Worm (Caenorhabditis elegans) whole organism, L4 larva: ENCODE results near the gene snb-5.
A peak's percentile ranks its signal among the peaks of the same experiment; 100 is the strongest.

ENCODE experiments used
- F10B5.3 ChIP-seq: sonication (generic microtip); optimal IDR thresholded peaks from 2 replicates; lab custom pipeline; 2016; ENCODE audit warnings: mild to moderate bottlenecking, missing genetic modification characterization, missing compliant biosample characterization
- F26F4.8 ChIP-seq: fragments of 200-800 bp; sonication (Bioruptor generic); conservative IDR thresholded peaks from 2 replicates; pipeline ENCODE4 v1.3.6; 2022; ENCODE audit warnings: missing genetic modification characterization, missing compliant biosample characterization
- F44E2.7 ChIP-seq: fragments of 200-800 bp; sonication (Bioruptor generic); IDR thresholded peaks from 2 replicates; pipeline ENCODE4 v2.1.2; 2022; ENCODE audit warnings: missing genetic modification characterization, missing compliant biosample characterization
- R02D3.7 ChIP-seq: fragments of 150-350 bp; sonication (generic microtip); optimal IDR thresholded peaks from 3 replicates; lab custom pipeline; 2014; ENCODE audit warnings: missing biosample characterization, missing genetic modification characterization
- T20F7.1 ChIP-seq: fragments of 200-800 bp; sonication (Bioruptor generic); optimal IDR thresholded peaks from 2 replicates; lab custom pipeline; 2018; ENCODE audit warnings: mild to moderate bottlenecking, missing genetic modification characterization, missing compliant biosample characterization
- T26A8.4 ChIP-seq: fragments of 200-800 bp; sonication (Bioruptor generic); IDR thresholded peaks from 2 replicates; pipeline ENCODE4 v1.3.6; 2022; ENCODE audit warnings: missing genetic modification characterization, missing compliant biosample characterization
- Y5F2A.4 ChIP-seq: fragments of 200-800 bp; sonication (Bioruptor generic); optimal IDR thresholded peaks from 2 replicates; lab custom pipeline; 2018; ENCODE audit warnings: mild to moderate bottlenecking, missing genetic modification characterization, missing compliant biosample characterization
- ZK337.2 ChIP-seq: fragments of 200-800 bp; sonication (Bioruptor generic); IDR thresholded peaks from 2 replicates; pipeline ENCODE4 v1.3.6; 2022; ENCODE audit warnings: missing genetic modification reagents, missing genetic modification characterization, missing compliant biosample characterization
- arid-1 ChIP-seq: fragments of 200-800 bp; sonication (Bioruptor generic); conservative IDR thresholded peaks from 2 replicates; pipeline ENCODE4 v1.3.6; 2022; ENCODE audit warnings: missing genetic modification reagents, missing genetic modification characterization, missing compliant biosample characterization
- ceh-20 ChIP-seq: fragments of 200-800 bp; sonication (Bioruptor generic); IDR thresholded peaks from 2 replicates; pipeline ENCODE4 v1.3.6; 2022; ENCODE audit warnings: missing genetic modification reagents, missing genetic modification characterization, missing compliant biosample characterization
- ceh-28 ChIP-seq: fragments of 150-350 bp; optimal IDR thresholded peaks from 2 replicates; lab custom pipeline; 2014; ENCODE audit warnings: missing biosample characterization, missing genetic modification reagents, missing genetic modification characterization
- ceh-44 ChIP-seq: fragments of 200-800 bp; sonication (Bioruptor generic); IDR thresholded peaks from 2 replicates; pipeline ENCODE4 v1.3.6; 2022; ENCODE audit warnings: missing genetic modification reagents, missing genetic modification characterization, missing compliant biosample characterization
- cey-2 ChIP-seq: sonication (generic microtip); optimal IDR thresholded peaks from 3 replicates; lab custom pipeline; 2017; ENCODE audit warnings: missing genetic modification characterization, mild to moderate bottlenecking, missing compliant biosample characterization, antibody characterized with exemption, borderline replicate concordance; ENCODE audit not compliant: insufficient read depth
- daf-19 ChIP-seq: fragments of 200-800 bp; sonication (Bioruptor generic); conservative IDR thresholded peaks from 2 replicates; pipeline ENCODE4 v1.3.6; 2022; ENCODE audit warnings: missing genetic modification characterization, missing compliant biosample characterization
- dmd-9 ChIP-seq: fragments of 200-800 bp; sonication (Bioruptor generic); IDR thresholded peaks from 2 replicates; pipeline ENCODE4 v1.3.6; 2022; ENCODE audit warnings: missing genetic modification reagents, missing genetic modification characterization, missing compliant biosample characterization
- dpl-1 ChIP-seq: fragments of 150-350 bp; optimal IDR thresholded peaks from 2 replicates; lab custom pipeline; 2014; ENCODE audit warnings: missing biosample characterization, missing genetic modification reagents, missing genetic modification characterization
- egl-43 ChIP-seq: fragments of 200-800 bp; sonication (Bioruptor generic); IDR thresholded peaks from 2 replicates; pipeline ENCODE4 v1.3.6; 2022; ENCODE audit warnings: missing genetic modification reagents, missing genetic modification characterization, missing compliant biosample characterization
- fos-1 ChIP-seq: fragments of 150-350 bp; optimal IDR thresholded peaks from 2 replicates; lab custom pipeline; 2014; ENCODE audit warnings: missing biosample characterization, missing genetic modification characterization
- gei-8 ChIP-seq: fragments of 200-800 bp; sonication (Bioruptor generic); optimal IDR thresholded peaks from 2 replicates; lab custom pipeline; 2018; ENCODE audit warnings: mild to moderate bottlenecking, missing genetic modification characterization, missing compliant biosample characterization
- hif-1 ChIP-seq, 2 experiments: sonication (generic microtip); optimal IDR thresholded peaks; 2 replicates each; lab custom pipeline; 2016 to 2017; ENCODE audit warnings: missing compliant biosample characterization in 2 of 2, missing genetic modification characterization in 2 of 2, missing genetic modification reagents in 2 of 2, missing genotype in 2 of 2, mild to moderate bottlenecking in 1 of 2
- jun-1 ChIP-seq: fragments of 150-350 bp; optimal IDR thresholded peaks from 2 replicates; lab custom pipeline; 2014; ENCODE audit warnings: missing biosample characterization, missing genetic modification reagents, missing genetic modification characterization
- lin-1 ChIP-seq: fragments of 200-800 bp; sonication (Bioruptor generic); IDR thresholded peaks from 2 replicates; pipeline ENCODE4 v1.3.6; 2022; ENCODE audit warnings: missing genetic modification reagents, missing genetic modification characterization, missing compliant biosample characterization
- lin-13 ChIP-seq: fragments of 150-350 bp; optimal IDR thresholded peaks from 2 replicates; lab custom pipeline; 2014; ENCODE audit warnings: missing biosample characterization, missing genetic modification reagents, missing genetic modification characterization
- lin-29 ChIP-seq: fragments of 200-800 bp; sonication (Bioruptor generic); IDR thresholded peaks from 2 replicates; pipeline ENCODE4 v1.3.6; 2022; ENCODE audit warnings: missing genetic modification reagents, missing genetic modification characterization, missing compliant biosample characterization
- lsy-2 ChIP-seq, 2 experiments: fragments of 150-350 bp in 1 of 2; sonication (generic microtip) in 1 of 2; optimal IDR thresholded peaks; 2 replicates each; lab custom pipeline; 2014 to 2017; ENCODE audit warnings: missing biosample characterization in 2 of 2, missing genetic modification characterization in 2 of 2
- madf-9 ChIP-seq: fragments of 200-800 bp; sonication (Bioruptor generic); conservative IDR thresholded peaks from 2 replicates; pipeline ENCODE4 v1.3.6; 2022; ENCODE audit warnings: missing genetic modification reagents, missing genetic modification characterization, missing compliant biosample characterization
- mdl-1 ChIP-seq, 2 experiments: fragments of 150-350 bp in 1 of 2; sonication (generic microtip) in 1 of 2; optimal IDR thresholded peaks; 2 replicates each; lab custom pipeline; 2014 to 2017; ENCODE audit warnings: missing biosample characterization in 2 of 2, missing genetic modification characterization in 2 of 2
- mdt-29 ChIP-seq: fragments of 200-800 bp; sonication (Bioruptor generic); IDR thresholded peaks from 2 replicates; pipeline ENCODE4 v1.3.6; 2022; ENCODE audit warnings: missing genetic modification reagents, missing genetic modification characterization, missing compliant biosample characterization
- mxl-2 ChIP-seq: fragments of 200-800 bp; sonication (Bioruptor generic); conservative IDR thresholded peaks from 2 replicates; pipeline ENCODE4 v1.3.6; 2022; ENCODE audit warnings: missing genetic modification reagents, missing genetic modification characterization, missing compliant biosample characterization
- mxl-3 ChIP-seq: fragments of 200-800 bp; sonication (Bioruptor generic); optimal IDR thresholded peaks from 2 replicates; lab custom pipeline; 2018; ENCODE audit warnings: mild to moderate bottlenecking, missing genetic modification characterization, missing compliant biosample characterization
- nhr-102 ChIP-seq: sonication (generic microtip); optimal IDR thresholded peaks from 2 replicates; lab custom pipeline; 2016; ENCODE audit warnings: mild to moderate bottlenecking, missing genetic modification characterization, moderate library complexity, missing compliant biosample characterization
- nhr-11 ChIP-seq: fragments of 150-350 bp; optimal IDR thresholded peaks from 2 replicates; lab custom pipeline; 2014; ENCODE audit warnings: missing biosample characterization, missing genetic modification characterization
- nhr-28 ChIP-seq: fragments of 150-350 bp; optimal IDR thresholded peaks from 2 replicates; lab custom pipeline; 2014; ENCODE audit warnings: missing biosample characterization, missing genetic modification characterization
- nhr-48 ChIP-seq: sonication (generic microtip); optimal IDR thresholded peaks from 2 replicates; lab custom pipeline; 2016; ENCODE audit warnings: mild to moderate bottlenecking, missing genetic modification characterization, missing compliant biosample characterization
- nhr-77 ChIP-seq: fragments of 150-350 bp; optimal IDR thresholded peaks from 2 replicates; lab custom pipeline; 2014; ENCODE audit warnings: missing biosample characterization, missing genetic modification characterization
- php-3 ChIP-seq: fragments of 200-800 bp; sonication (Bioruptor generic); IDR thresholded peaks from 2 replicates; pipeline ENCODE4 v1.3.6; 2022; ENCODE audit warnings: missing genetic modification reagents, missing genetic modification characterization, missing compliant biosample characterization
- pqm-1 ChIP-seq: sonication (generic microtip); optimal IDR thresholded peaks from 2 replicates; lab custom pipeline; 2017; ENCODE audit warnings: missing biosample characterization, missing genetic modification characterization
- rbr-2 ChIP-seq: sonication (generic microtip); optimal IDR thresholded peaks from 2 replicates; lab custom pipeline; 2016; ENCODE audit warnings: missing genotype, missing genetic modification characterization, missing compliant biosample characterization
- sdz-12 ChIP-seq: fragments of 200-800 bp; sonication (Bioruptor generic); optimal IDR thresholded peaks from 2 replicates; lab custom pipeline; 2018; ENCODE audit warnings: mild to moderate bottlenecking, missing genetic modification characterization, missing compliant biosample characterization
- set-16 ChIP-seq: fragments of 200-800 bp; sonication (Bioruptor generic); IDR thresholded peaks from 2 replicates; pipeline ENCODE4 v1.3.6; 2022; ENCODE audit warnings: missing genetic modification reagents, missing genetic modification characterization, missing compliant biosample characterization
- spr-1 ChIP-seq: sonication (generic microtip); optimal IDR thresholded peaks from 2 replicates; lab custom pipeline; 2016; ENCODE audit warnings: mild to moderate bottlenecking, missing genetic modification characterization, missing compliant biosample characterization
- tra-1 ChIP-seq: fragments of 200-800 bp; sonication (Bioruptor generic); IDR thresholded peaks from 2 replicates; pipeline ENCODE4 v1.3.6; 2022; ENCODE audit warnings: missing genetic modification reagents, missing genetic modification characterization, missing compliant biosample characterization
- unc-39 ChIP-seq: sonication (generic microtip); optimal IDR thresholded peaks from 2 replicates; lab custom pipeline; 2017; ENCODE audit warnings: missing biosample characterization, missing genetic modification characterization
- unc-62 ChIP-seq, 3 experiments: fragments of 150-350 bp in 1 of 3; sonication (generic microtip); optimal IDR thresholded peaks in 2 of 3; peaks in 1 of 3; 1 replicate in 1 of 3; 2 replicates in 2 of 3; lab custom pipeline; 2014 to 2017; ENCODE audit warnings: missing biosample characterization in 3 of 3, missing genetic modification characterization in 3 of 3, missing genetic modification reagents in 3 of 3, missing genotype in 1 of 3
- ztf-11 ChIP-seq: fragments of 150-350 bp; optimal IDR thresholded peaks from 2 replicates; lab custom pipeline; 2014; ENCODE audit warnings: missing biosample characterization, missing genetic modification characterization

The snb-5 gene

DNA sequence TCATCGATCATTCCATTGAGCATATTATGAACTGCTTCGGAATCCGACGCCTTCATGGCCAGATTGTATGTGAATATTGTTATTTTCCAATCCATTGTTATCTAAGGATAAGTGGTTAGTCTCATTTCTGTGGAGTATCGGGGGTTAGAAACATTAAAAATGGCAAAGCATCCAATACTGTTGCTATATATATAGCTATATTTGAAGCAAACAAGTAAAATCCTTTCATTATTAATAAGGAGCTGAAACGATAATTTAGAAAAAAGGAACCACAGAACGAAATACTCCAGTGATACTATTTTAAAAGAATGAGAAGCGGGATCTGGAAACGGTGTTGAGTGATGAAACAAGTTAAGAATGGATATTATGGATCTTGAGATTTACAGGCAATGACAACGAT lies 41.6 kb upstream of the snb-5 start, which contains the start of gene inpp-5K:
Gene inpp-5K, minus strand, starts transcription at position 101 of the 400 bp plus-strand sequence.
- TF ChIP-seq mdt-29 (GFP tag; lab: Robert Waterston, UW) (no peak), lin-29 (GFP tag; lab: Robert Waterston, UW) (no peak), T20F7.1 (GFP tag; lab: Kevin White, UChicago) (peak; percentile 6), dpl-1 (GFP tag; lab: Kevin White, UChicago) (no peak), ceh-28 (tag; lab: Kevin White, UChicago) (no peak)

DNA sequence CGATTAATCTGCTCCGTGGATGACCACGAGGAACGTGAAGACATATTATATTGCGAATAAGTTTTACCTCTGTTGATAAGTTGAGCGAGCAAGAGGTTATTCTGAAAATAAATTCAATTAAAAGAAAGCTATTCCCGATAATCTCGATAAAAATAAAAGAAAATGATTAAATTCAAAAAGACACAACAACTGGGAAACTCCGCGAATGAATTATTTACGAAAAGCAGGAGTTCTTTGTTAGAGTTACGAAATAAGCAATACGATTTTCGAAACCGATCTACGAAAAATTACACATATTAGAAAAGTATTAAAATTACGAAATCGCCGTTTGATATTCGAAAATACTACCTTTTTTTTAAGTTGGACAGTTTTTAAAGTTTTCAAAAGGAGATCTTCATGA lies 39.6 kb upstream of the snb-5 start, which contains the start of gene bath-42:
Gene bath-42, minus strand, starts transcription at position 101 of the 400 bp plus-strand sequence.
- TF ChIP-seq madf-9 (no peak), gei-8 (GFP tag; lab: Kevin White, UChicago) (no peak), nhr-48 (tag; lab: Kevin White, UChicago) (no peak), nhr-11 (tag; lab: Kevin White, UChicago) (no peak), Y5F2A.4 (GFP tag; lab: Kevin White, UChicago) (no peak), ceh-20 (GFP tag; lab: Robert Waterston, UW) (no peak), fos-1 (tag; lab: Kevin White, UChicago) (no peak), mxl-3 (GFP tag; lab: Kevin White, UChicago) (no peak), unc-39 (tag; lab: Kevin White, UChicago) (no peak), cey-2 (tag; lab: Kevin White, UChicago) (no peak), pqm-1 (tag; lab: Kevin White, UChicago) (no peak), nhr-28 (no peak), mdt-29 (GFP tag; lab: Robert Waterston, UW) (no peak)

DNA sequence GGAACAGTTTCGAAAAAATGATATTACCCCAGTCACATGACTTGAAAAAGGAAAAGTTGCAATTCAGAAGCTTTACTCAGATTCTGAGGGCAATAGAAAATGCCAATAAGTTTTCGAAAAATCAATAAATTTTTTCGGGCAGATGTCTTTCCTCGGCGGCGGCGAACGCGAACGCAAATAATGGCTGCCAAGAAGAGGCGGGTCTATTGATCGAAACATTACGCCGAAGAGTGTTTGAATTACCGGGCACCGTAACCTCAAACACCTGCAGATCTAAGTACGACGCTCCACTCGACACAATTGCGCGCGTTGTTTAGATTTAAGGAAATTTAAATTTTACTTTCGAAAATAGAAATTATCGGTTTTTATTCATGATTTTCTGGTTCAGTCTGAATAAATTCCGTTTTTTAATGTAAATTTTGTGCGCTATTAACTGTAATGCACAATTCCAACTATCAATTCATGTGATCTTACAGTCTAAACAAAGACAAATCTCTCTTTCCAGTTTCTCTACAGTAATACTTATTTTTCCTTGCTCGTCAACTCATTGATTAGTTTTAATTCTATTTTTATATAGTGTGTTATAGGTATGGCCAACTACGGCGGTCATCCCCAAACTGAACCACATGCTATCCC lies 38.9 kb upstream of the snb-5 start, which contains the start of gene prp-8:
Gene prp-8, plus strand, starts transcription at position 586 of the 636 bp plus-strand sequence.
- TF ChIP-seq nhr-77 (tag; lab: Kevin White, UChicago) (peak; percentile 69), lin-13 (GFP tag; lab: Kevin White, UChicago) (peak; percentile 88), T26A8.4 (GFP tag; lab: Robert Waterston, UW) (peak; percentile 74), F26F4.8 (GFP tag; lab: Robert Waterston, UW) (no peak), ceh-44 (GFP tag; lab: Robert Waterston, UW) (no peak), mxl-2 (GFP tag; lab: Robert Waterston, UW) (no peak), daf-19 (GFP tag; lab: Robert Waterston, UW) (no peak), egl-43 (GFP tag; lab: Robert Waterston, UW) (peak; percentile 53; the same call in 1 of the 2 replicates), mdl-1 (tag; optimal IDR thresholded peaks at IDR 0.05; lab: Kevin White, UChicago) (no peak), lsy-2 (tag; optimal IDR thresholded peaks at IDR 0.05; lab: Kevin White, UChicago) (peak; percentile 94 to 99), sdz-12 (GFP tag; lab: Kevin White, UChicago) (no peak), hif-1 (tag; optimal IDR thresholded peaks at IDR 0.05; lab: Kevin White, UChicago) (peak in 1 of 2 experiments; percentile 80), unc-62 (GFP tag; optimal IDR thresholded peaks at IDR 0.05 in 1 of 2; lab: Kevin White, UChicago) (peak in 1 of 2 experiments; percentile 98), unc-62 (tag; optimal IDR thresholded peaks at IDR 0.05; lab: Kevin White, UChicago) (no peak), rbr-2 (tag; lab: Kevin White, UChicago) (peak; percentile 85), tra-1 (GFP tag; lab: Robert Waterston, UW) (0 out of 2 replicates have a peak, but pooled peaks have one; percentile 43), pqm-1 (tag; lab: Kevin White, UChicago) (no peak), ZK337.2 (GFP tag; lab: Robert Waterston, UW) (no peak), dmd-9 (GFP tag; lab: Robert Waterston, UW) (peak; percentile 50; the same call in 1 of the 2 replicates), spr-1 (tag; lab: Kevin White, UChicago) (peak; percentile 31), set-16 (GFP tag; lab: Robert Waterston, UW) (no peak), arid-1 (GFP tag; lab: Robert Waterston, UW) (peak; percentile 74), madf-9 (no peak), ztf-11 (tag; lab: Kevin White, UChicago) (no peak), F44E2.7 (GFP tag; lab: Robert Waterston, UW) (no peak), nhr-102 (tag; lab: Kevin White, UChicago) (peak; percentile 20), lin-1 (GFP tag; lab: Robert Waterston, UW) (0 out of 2 replicates have a peak, but pooled peaks have one; percentile 32), dpl-1 (GFP tag; lab: Kevin White, UChicago) (peak; percentile 91), Y5F2A.4 (GFP tag; lab: Kevin White, UChicago) (no peak), jun-1 (tag; lab: Kevin White, UChicago) (no peak), php-3 (no peak), F10B5.3 (tag; lab: Kevin White, UChicago) (no peak), R02D3.7 (tag; lab: Kevin White, UChicago) (no peak)
